Worm (Caenorhabditis elegans): ENCODE data around the gene tni-4.

ce11 chrIV:5166030-5166429 lies 38.4 kb upstream of the tni-4 start, which contains the start of gene ptp-5.1:
- no peak for TF ChIP-seq ces-1 (GFP tag; optimal IDR thresholded peaks at IDR 0.05)
- TF ChIP-seq elt-3 (tag; optimal IDR thresholded peaks at IDR 0.05), result no peak
- no peak for TF ChIP-seq pha-4 (tag; optimal IDR thresholded peaks at IDR 0.05)
- TF ChIP-seq lin-13 (tag; optimal IDR thresholded peaks at IDR 0.05), result no peak
- TF ChIP-seq blmp-1 (tag; optimal IDR thresholded peaks at IDR 0.05), result no peak
- no peak for TF ChIP-seq snpc-4 (tag; optimal IDR thresholded peaks at IDR 0.05)
- TF ChIP-seq nhr-12 (tag; optimal IDR thresholded peaks at IDR 0.05), result no peak
- no peak for TF ChIP-seq nhr-237 (tag; optimal IDR thresholded peaks at IDR 0.05)
- no peak for TF ChIP-seq zip-8 (tag; optimal IDR thresholded peaks at IDR 0.05)
- TF ChIP-seq mep-1 (tag; optimal IDR thresholded peaks at IDR 0.05), result no peak
- TF ChIP-seq sptf-1 (tag; optimal IDR thresholded peaks at IDR 0.05), result no peak
- TF ChIP-seq ztf-11 (tag; optimal IDR thresholded peaks at IDR 0.05), result no peak
- TF ChIP-seq nhr-28 (tag; optimal IDR thresholded peaks at IDR 0.05), result no peak
- no peak for TF ChIP-seq unc-120 (tag; optimal IDR thresholded peaks at IDR 0.05; ENCODE audit: poor library complexity, severe bottlenecking)

All from whole organism, mixed stage, embryonic.